Worm (Caenorhabditis elegans): Measurements from ENCODE around the gene bud-31.

bud-31 gene

ce11 chrIII:9645099-9645498 lies 51.2 kb downstream of the bud-31 start:
- TF ChIP-seq ceh-48 (tag; optimal IDR thresholded peaks at IDR 0.05) = no peak
- no peak for TF ChIP-seq fkh-6 (tag; optimal IDR thresholded peaks at IDR 0.05)
- TF ChIP-seq madf-2 (tag; optimal IDR thresholded peaks at IDR 0.05) = no peak
- no peak for TF ChIP-seq pha-2 (tag; optimal IDR thresholded peaks at IDR 0.05)
- no peak for TF ChIP-seq eyg-1 (tag; optimal IDR thresholded peaks at IDR 0.05)
- TF ChIP-seq ceh-31 (tag; optimal IDR thresholded peaks at IDR 0.05) = no peak
- TF ChIP-seq nhr-232 (tag; optimal IDR thresholded peaks at IDR 0.05) = no peak
